Fruit fly (Drosophila melanogaster) whole organism, embryonic: ENCODE data around the gene Mvl.

Experiments
- Ada2b ChIP-seq: fragments of 200-800 bp; sonication (Bioruptor generic); IDR thresholded peaks from 2 replicates; pipeline ENCODE4 v1.3.6; 2022; ENCODE audit warnings: missing biosample characterization, missing genetic modification characterization
- B-H2 ChIP-seq: fragments of 200-800 bp; sonication (Bioruptor generic); optimal IDR thresholded peaks from 2 replicates; lab custom pipeline; 2018; ENCODE audit warnings: missing biosample characterization, mild to moderate bottlenecking, missing genetic modification characterization
- CG11398 ChIP-seq: fragments of 200-800 bp; sonication (Bioruptor generic); optimal IDR thresholded peaks from 2 replicates; lab custom pipeline; 2016; ENCODE audit warnings: missing biosample characterization, missing genetic modification characterization
- CG14667 ChIP-seq: fragments of 200-800 bp; sonication (Bioruptor generic); IDR thresholded peaks from 2 replicates; pipeline ENCODE4 v1.3.6; 2022; ENCODE audit warnings: missing biosample characterization, missing genetic modification characterization
- CG15073 ChIP-seq: fragments of 200-800 bp; sonication (Bioruptor generic); optimal IDR thresholded peaks from 2 replicates; lab custom pipeline; 2016; ENCODE audit warnings: missing biosample characterization, missing genetic modification characterization
- CG1529 ChIP-seq: fragments of 200-800 bp; sonication (Bioruptor generic); optimal IDR thresholded peaks from 3 replicates; lab custom pipeline; 2018; ENCODE audit warnings: missing biosample characterization, missing genetic modification characterization
- CG15479 ChIP-seq: fragments of 200-800 bp; sonication (Bioruptor generic); optimal IDR thresholded peaks from 3 replicates; lab custom pipeline; 2019; ENCODE audit warnings: missing biosample characterization, mild to moderate bottlenecking, missing genetic modification characterization, moderate library complexity
- CG17359 ChIP-seq: fragments of 200-800 bp; sonication (Bioruptor generic); optimal IDR thresholded peaks from 3 replicates; lab custom pipeline; 2018; ENCODE audit warnings: missing biosample characterization, mild to moderate bottlenecking, missing genetic modification characterization, moderate library complexity
- CG1792 ChIP-seq: fragments of 200-800 bp; sonication (Bioruptor generic); optimal IDR thresholded peaks from 2 replicates; lab custom pipeline; 2016; ENCODE audit warnings: missing biosample characterization, missing genetic modification characterization
- CG18599 ChIP-seq: fragments of 200-800 bp; sonication (Bioruptor generic); optimal IDR thresholded peaks from 3 replicates; lab custom pipeline; 2017; ENCODE audit warnings: missing biosample characterization, missing genetic modification characterization, mild to moderate bottlenecking, moderate library complexity, missing genetic modification reagents
- CG18764 ChIP-seq: fragments of 200-800 bp; sonication (Bioruptor generic); optimal IDR thresholded peaks from 3 replicates; lab custom pipeline; 2016; ENCODE audit warnings: missing biosample characterization, missing genetic modification characterization
- CG43689 ChIP-seq: fragments of 200-800 bp; sonication (Bioruptor generic); IDR thresholded peaks from 2 replicates; pipeline ENCODE4 v1.3.6; 2022; ENCODE audit warnings: missing biosample characterization, missing genetic modification characterization
- CG7372 ChIP-seq: fragments of 200-800 bp; sonication (Bioruptor generic); IDR thresholded peaks from 2 replicates; pipeline ENCODE4 v1.3.6; 2022; ENCODE audit warnings: missing biosample characterization, missing genetic modification characterization
- CG8388 ChIP-seq: fragments of 200-800 bp; sonication (Bioruptor generic); optimal IDR thresholded peaks from 2 replicates; lab custom pipeline; 2019; ENCODE audit warnings: missing biosample characterization, mild to moderate bottlenecking, missing genetic modification characterization, moderate library complexity
- CG8944 ChIP-seq: fragments of 200-800 bp; sonication (Bioruptor generic); optimal IDR thresholded peaks from 3 replicates; lab custom pipeline; 2016; ENCODE audit warnings: missing biosample characterization, missing genetic modification characterization
- CG9609 ChIP-seq: fragments of 200-800 bp; sonication (Bioruptor generic); optimal IDR thresholded peaks from 3 replicates; lab custom pipeline; 2016; ENCODE audit warnings: missing biosample characterization, missing genetic modification characterization
- Chrac-16 ChIP-seq: fragments of 200-800 bp; sonication (Bioruptor generic); optimal IDR thresholded peaks from 3 replicates; lab custom pipeline; 2016; ENCODE audit warnings: missing biosample characterization, missing genetic modification characterization
- CoRest ChIP-seq: fragments of 200-800 bp; sonication (Bioruptor generic); optimal IDR thresholded peaks from 3 replicates; lab custom pipeline; 2018; ENCODE audit warnings: missing biosample characterization, mild to moderate bottlenecking, missing genetic modification characterization, moderate library complexity
- Dfd ChIP-seq, 2 experiments: fragments of >200 bp; optimal IDR thresholded peaks; 2 replicates each; lab custom pipeline; 2017; ENCODE audit warnings: missing biosample characterization in 2 of 2, missing genetic modification characterization in 2 of 2
- Doc3 ChIP-seq: fragments of 200-800 bp; sonication (Bioruptor generic); IDR thresholded peaks from 3 replicates; pipeline ENCODE4 v1.3.6; 2022; ENCODE audit warnings: missing biosample characterization, missing genetic modification characterization; ENCODE audit not compliant: partially characterized antibody
- Eip74EF ChIP-seq, 2 experiments: fragments of 200-800 bp in 1 of 2; fragments of >200 bp in 1 of 2; sonication (Bioruptor generic) in 1 of 2; optimal IDR thresholded peaks; 2 replicates each; lab custom pipeline; 2017 to 2019; ENCODE audit warnings: missing biosample characterization in 2 of 2, missing genetic modification characterization in 2 of 2, mild to moderate bottlenecking in 1 of 2, moderate library complexity in 1 of 2
- HmgD ChIP-seq: fragments of 200-800 bp; sonication (Bioruptor generic); optimal IDR thresholded peaks from 3 replicates; lab custom pipeline; 2016; ENCODE audit warnings: missing biosample characterization, missing genetic modification characterization
- Meics ChIP-seq: fragments of 200-800 bp; sonication (Bioruptor generic); optimal IDR thresholded peaks from 2 replicates; lab custom pipeline; 2017; ENCODE audit warnings: missing biosample characterization, mild to moderate bottlenecking, missing genetic modification characterization
- Myb ChIP-seq: fragments of 200-800 bp; sonication (Bioruptor generic); optimal IDR thresholded peaks from 2 replicates; lab custom pipeline; 2016; ENCODE audit warnings: missing biosample characterization, missing genetic modification characterization
- Neu2 ChIP-seq: fragments of 200-800 bp; sonication (Bioruptor generic); optimal IDR thresholded peaks from 3 replicates; lab custom pipeline; 2016; ENCODE audit warnings: missing biosample characterization, missing genetic modification characterization, borderline replicate concordance
- NfI ChIP-seq: fragments of 200-800 bp; sonication (Bioruptor generic); optimal IDR thresholded peaks from 3 replicates; lab custom pipeline; 2018; ENCODE audit warnings: missing biosample characterization, mild to moderate bottlenecking, missing genetic modification characterization, moderate library complexity
- Rfx ChIP-seq: fragments of 200-800 bp; sonication (Bioruptor generic); IDR thresholded peaks from 2 replicates; pipeline ENCODE4 v1.3.6; 2022; ENCODE audit warnings: missing biosample characterization, missing genetic modification characterization
- Sox100B ChIP-seq: fragments of 200-800 bp; sonication (Bioruptor generic); optimal IDR thresholded peaks from 3 replicates; lab custom pipeline; 2018; ENCODE audit warnings: missing biosample characterization, mild to moderate bottlenecking, missing genetic modification characterization
- Ssrp ChIP-seq: fragments of 200-800 bp; sonication (Bioruptor generic); optimal IDR thresholded peaks from 2 replicates; lab custom pipeline; 2018; ENCODE audit warnings: missing biosample characterization, mild to moderate bottlenecking, missing genetic modification characterization, moderate library complexity
- amos ChIP-seq: fragments of 200-800 bp; sonication (Bioruptor generic); IDR thresholded peaks from 2 replicates; pipeline ENCODE4 v1.3.6; 2022; ENCODE audit warnings: missing biosample characterization, missing genetic modification characterization; ENCODE audit not compliant: partially characterized antibody
- aop ChIP-seq: fragments of 200-800 bp; sonication (Bioruptor generic); IDR thresholded peaks from 2 replicates; pipeline ENCODE4 v1.3.6; 2022; ENCODE audit warnings: missing biosample characterization, missing genetic modification characterization
- az2 ChIP-seq: fragments of 200-800 bp; sonication (Bioruptor generic); optimal IDR thresholded peaks from 3 replicates; lab custom pipeline; 2016; ENCODE audit warnings: missing biosample characterization, missing genetic modification characterization
- cato ChIP-seq: fragments of 200-800 bp; sonication (Bioruptor generic); optimal IDR thresholded peaks from 2 replicates; lab custom pipeline; 2016; ENCODE audit warnings: missing biosample characterization, missing genetic modification characterization, borderline replicate concordance
- cg ChIP-seq: fragments of 200-800 bp; sonication (Bioruptor generic); optimal IDR thresholded peaks from 3 replicates; lab custom pipeline; 2019; ENCODE audit warnings: missing biosample characterization, mild to moderate bottlenecking, missing genetic modification characterization, moderate library complexity
- cwo ChIP-seq: fragments of 200-800 bp; sonication (Bioruptor generic); optimal IDR thresholded peaks from 3 replicates; lab custom pipeline; 2017; ENCODE audit warnings: missing biosample characterization, missing genetic modification characterization, mild to moderate bottlenecking, moderate library complexity, missing genetic modification reagents
- dmrt99B ChIP-seq: fragments of 200-800 bp; sonication (Bioruptor generic); optimal IDR thresholded peaks from 2 replicates; lab custom pipeline; 2018; ENCODE audit warnings: missing biosample characterization, mild to moderate bottlenecking, missing genetic modification characterization, moderate library complexity
- gcm ChIP-seq: fragments of 200-800 bp; sonication (Bioruptor generic); optimal IDR thresholded peaks from 2 replicates; lab custom pipeline; 2019; ENCODE audit warnings: missing biosample characterization, mild to moderate bottlenecking, missing genetic modification characterization, moderate library complexity
- gcm2 ChIP-seq: fragments of 200-800 bp; sonication (Bioruptor generic); optimal IDR thresholded peaks from 2 replicates; lab custom pipeline; 2016; ENCODE audit warnings: missing biosample characterization, missing genetic modification characterization
- jing ChIP-seq: fragments of 200-800 bp; sonication (Bioruptor generic); optimal IDR thresholded peaks from 2 replicates; lab custom pipeline; 2018; ENCODE audit warnings: missing biosample characterization, mild to moderate bottlenecking, missing genetic modification characterization
- ken ChIP-seq: fragments of 200-800 bp; sonication (Bioruptor generic); IDR thresholded peaks from 3 replicates; pipeline ENCODE4 v1.3.6; 2022; ENCODE audit warnings: missing biosample characterization, missing genetic modification characterization
- klu ChIP-seq: fragments of 200-800 bp; sonication (Bioruptor generic); IDR thresholded peaks from 2 replicates; pipeline ENCODE4 v1.3.6; 2022; ENCODE audit warnings: missing biosample characterization, missing genetic modification characterization
- lab ChIP-seq: fragments of 200-800 bp; sonication (Bioruptor generic); optimal IDR thresholded peaks from 3 replicates; lab custom pipeline; 2017; ENCODE audit warnings: missing biosample characterization, missing genetic modification characterization, mild to moderate bottlenecking, moderate library complexity, missing genetic modification reagents
- nau ChIP-seq: fragments of 200-800 bp; sonication (Bioruptor generic); optimal IDR thresholded peaks from 3 replicates; lab custom pipeline; 2017; ENCODE audit warnings: missing biosample characterization, mild to moderate bottlenecking, missing genetic modification characterization, missing genetic modification reagents
- nom ChIP-seq: fragments of 200-800 bp; sonication (Bioruptor generic); optimal IDR thresholded peaks from 2 replicates; lab custom pipeline; 2017; ENCODE audit warnings: missing biosample characterization, missing genetic modification characterization, mild to moderate bottlenecking, moderate library complexity, missing genetic modification reagents
- pnt ChIP-seq: fragments of 200-800 bp; sonication (Bioruptor generic); optimal IDR thresholded peaks from 3 replicates; lab custom pipeline; 2016; ENCODE audit warnings: missing biosample characterization, missing genetic modification characterization
- tio ChIP-seq: fragments of 200-800 bp; sonication (Bioruptor generic); optimal IDR thresholded peaks from 2 replicates; lab custom pipeline; 2017; ENCODE audit warnings: missing biosample characterization, missing genetic modification characterization, inconsistent platforms
- trh ChIP-seq: fragments of 200-800 bp; sonication (Bioruptor generic); optimal IDR thresholded peaks from 2 replicates; lab custom pipeline; 2016; ENCODE audit warnings: missing biosample characterization, missing genetic modification characterization
- wdn ChIP-seq: fragments of 200-800 bp; sonication (Bioruptor generic); IDR thresholded peaks from 2 replicates; pipeline ENCODE4 v1.3.6; 2022; ENCODE audit warnings: missing biosample characterization, missing genetic modification characterization
- yki ChIP-seq: fragments of >200 bp; optimal IDR thresholded peaks from 3 replicates; lab custom pipeline; 2018

The Mvl gene

DNA sequence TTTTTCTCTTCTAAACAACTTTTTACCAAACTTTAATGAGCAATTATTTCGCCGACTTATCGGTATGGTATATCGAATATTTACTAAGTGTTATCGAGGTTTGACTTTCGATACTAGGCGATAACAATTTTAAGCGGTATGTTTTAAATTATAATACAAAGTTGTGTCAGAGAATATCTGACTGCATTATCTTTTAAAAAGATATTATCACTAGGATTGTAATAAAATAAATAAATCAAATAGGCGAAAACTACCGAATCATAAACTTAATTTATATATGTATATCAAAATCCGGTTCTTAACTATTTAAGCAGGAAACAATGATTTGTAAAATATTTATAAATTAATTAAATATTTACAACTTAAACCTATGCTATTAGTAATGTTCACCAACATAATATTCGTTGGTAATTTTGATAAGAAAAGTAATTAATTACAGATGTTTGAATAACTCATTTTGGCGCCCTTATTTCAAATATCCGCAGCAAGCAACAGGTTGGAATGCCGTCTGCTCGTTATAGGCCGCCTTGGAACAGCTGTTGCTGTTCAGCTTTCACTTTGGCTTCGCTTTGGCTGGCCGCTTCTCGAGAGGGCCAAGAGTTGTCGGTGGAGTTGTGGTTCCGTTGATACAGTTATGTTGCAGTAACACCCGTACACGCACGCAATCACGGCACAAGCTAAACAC lies 47.4 kb upstream of the Mvl start, which contains the start of the genes Sec15 and rtet (continued):
- TF ChIP-seq amos (GFP tag; lab: Robert Waterston, UW) (peak; percentile 40; the same call in 1 of the 2 replicates), tio (GFP tag; lab: Kevin White, UChicago) (no peak), Doc3 (GFP tag; lab: Robert Waterston, UW) (0 out of 3 replicates have a peak, but pooled peaks have one; percentile 43), Ada2b (GFP tag; lab: Robert Waterston, UW) (peak; percentile 41; the same call in 1 of the 2 replicates), CG43689 (GFP tag; lab: Robert Waterston, UW) (no peak), Eip74EF (GFP tag; optimal IDR thresholded peaks at IDR 0.05; lab: Kevin White, UChicago) (no peak), CG7372 (no peak), Ssrp (tag; lab: Kevin White, UChicago) (peak; percentile 72), cwo (GFP tag; lab: Kevin White, UChicago) (peak; percentile 39), az2 (GFP tag; lab: Kevin White, UChicago) (peak; percentile 33), lab (GFP tag; lab: Kevin White, UChicago) (no peak), jing (GFP tag; lab: Kevin White, UChicago) (no peak), CG8944 (GFP tag; lab: Kevin White, UChicago) (no peak), CG18599 (peak; percentile 70), cg (GFP tag; lab: Kevin White, UChicago) (no peak), wdn (GFP tag; lab: Robert Waterston, UW) (0 out of 2 replicates have a peak, but pooled peaks have one; percentile 11), Chrac-16 (GFP tag; lab: Kevin White, UChicago) (peak; percentile 47), NfI (GFP tag; lab: Kevin White, UChicago) (peak; percentile 73), Sox100B (GFP tag; lab: Kevin White, UChicago) (no peak), yki (no peak), CG1792 (GFP tag; lab: Kevin White, UChicago) (peak; percentile 91), CG17359 (tag; lab: Kevin White, UChicago) (peak; percentile 63), CG18764 (GFP tag; lab: Kevin White, UChicago) (peak; percentile 78), HmgD (GFP tag; lab: Kevin White, UChicago) (no peak), trh (no peak), Meics (GFP tag; lab: Kevin White, UChicago) (peak; percentile 62), CG1529 (GFP tag; lab: Kevin White, UChicago) (no peak), CG9609 (GFP tag; lab: Kevin White, UChicago) (peak; percentile 33), pnt (GFP tag; lab: Kevin White, UChicago) (no peak), cato (no peak), Dfd (GFP tag; optimal IDR thresholded peaks at IDR 0.05; lab: Kevin White, UChicago) (no peak), nom (GFP tag; lab: Kevin White, UChicago) (peak; percentile 37), dmrt99B (tag; lab: Kevin White, UChicago) (no peak), CG8388 (GFP tag; lab: Kevin White, UChicago) (no peak), ken (peak; percentile 75), aop (GFP tag; lab: Robert Waterston, UW) (no peak), CG15073 (GFP tag; lab: Kevin White, UChicago) (no peak), gcm2 (no peak), Myb (GFP tag; lab: Kevin White, UChicago) (peak; percentile 34), nau (no peak), B-H2 (GFP tag; lab: Kevin White, UChicago) (peak; percentile 62), CG14667 (GFP tag; lab: Robert Waterston, UW) (no peak), CoRest (tag; lab: Kevin White, UChicago) (peak; percentile 71), Rfx (GFP tag; lab: Robert Waterston, UW) (peak; percentile 72), CG11398 (GFP tag; lab: Kevin White, UChicago) (no peak), klu (GFP tag; lab: Robert Waterston, UW) (no peak), gcm (GFP tag; lab: Kevin White, UChicago) (no peak), Neu2 (GFP tag; lab: Kevin White, UChicago) (no peak), CG15479 (GFP tag; lab: Kevin White, UChicago) (no peak)
